Worm (Caenorhabditis elegans) whole organism, late embryonic: Measurements from ENCODE around the gene fbxa-102.

Experiments
- npax-4 ChIP-seq: sonication (generic microtip); optimal IDR thresholded peaks from 2 replicates; lab custom pipeline; 2016; ENCODE audit warnings: missing genetic modification characterization, missing compliant biosample characterization
- ttx-3 ChIP-seq: sonication (generic microtip); optimal IDR thresholded peaks from 2 replicates; lab custom pipeline; 2016; ENCODE audit warnings: missing genetic modification reagents, missing genetic modification characterization, missing compliant biosample characterization

ce11 chrV:17460061-17460460 lies 33.6 kb downstream of the fbxa-102 start, which contains the start of gene srz-48:
- no peak for TF ChIP-seq npax-4 (tag; lab: Kevin White, UChicago)
- TF ChIP-seq ttx-3 (tag; lab: Kevin White, UChicago), result no peak
